Worm (Caenorhabditis elegans): ENCODE measurements around the gene R10H10.4.

ce11 chrIV:10424535-10424934, 29.8 kb upstream of the R10H10.4 start, which contains the start of gene F13B12.1:
- TF ChIP-seq R02D3.7 (tag; optimal IDR thresholded peaks at IDR 0.05) = no peak
- TF ChIP-seq blmp-1 (tag; optimal IDR thresholded peaks at IDR 0.05; ENCODE audit: insufficient read depth) = no peak
- no peak for TF ChIP-seq ceh-82 (tag; optimal IDR thresholded peaks at IDR 0.05)
- TF ChIP-seq aly-2 (tag; optimal IDR thresholded peaks at IDR 0.05) = no peak
- no peak for TF ChIP-seq snpc-4 (tag; optimal IDR thresholded peaks at IDR 0.05)
- TF ChIP-seq nhr-237 (tag; optimal IDR thresholded peaks at IDR 0.05) = no peak
- no peak for TF ChIP-seq nhr-10 (tag; optimal IDR thresholded peaks at IDR 0.05)
- TF ChIP-seq F13H6.1 (tag; optimal IDR thresholded peaks at IDR 0.05) = no peak
- no peak for TF ChIP-seq nhr-6 (tag; optimal IDR thresholded peaks at IDR 0.05)
- no peak for TF ChIP-seq unc-62 (GFP tag; optimal IDR thresholded peaks at IDR 0.05)
- no peak for TF ChIP-seq zag-1 (tag; optimal IDR thresholded peaks at IDR 0.05)
- TF ChIP-seq mdl-1 (tag; optimal IDR thresholded peaks at IDR 0.05) = no peak

All from whole organism, L2 larva.